Fruit fly (Drosophila melanogaster) S2 (cell line): Measurements from ENCODE around the gene CG32086.

ENCODE experiments used
- CG8478 ChIP-seq: fragments of >200 bp; optimal IDR thresholded peaks from 2 replicates; lab custom pipeline; 2018
- CTCF ChIP-seq, 2 experiments: fragments of >200 bp; optimal IDR thresholded peaks; 2 replicates each; lab custom pipeline; 2018

- TF ChIP-seq CG8478 (lab: Kevin White, UChicago) (no peak), CTCF (optimal IDR thresholded peaks at IDR 0.05; lab: Kevin White, UChicago) (no peak)
Observed at dm6 chr3L:11534391-11535246, 49.2 kb downstream of the CG32086 start.
